Fruit fly (Drosophila melanogaster): ENCODE data around the gene eIF2beta.

eIF2beta gene

dm6 chr3L:12514762-12515215 lies 11.7 kb downstream of the eIF2beta start, which contains the start of the genes sti and tral (continued):
- TF ChIP-seq CG8290 (GFP tag; optimal IDR thresholded peaks at IDR 0.05) (peak; percentile 84), CG8290 (tag; optimal IDR thresholded peaks at IDR 0.05) (peak; percentile 54 to 75), CG5245 (GFP tag; optimal IDR thresholded peaks at IDR 0.05) (peak; percentile 86), gcm (GFP tag; optimal IDR thresholded peaks at IDR 0.05) (peak; percentile 71), CG7745 (tag; optimal IDR thresholded peaks at IDR 0.05) (no peak), NC2β (GFP tag; optimal IDR thresholded peaks at IDR 0.05) (peak; percentile 94), bigmax (GFP tag; optimal IDR thresholded peaks at IDR 0.05) (no peak), slou (GFP tag; optimal IDR thresholded peaks at IDR 0.05) (peak; percentile 87), vvl (GFP tag; IDR thresholded peaks at IDR 0.05) (peak; percentile 92), CG18599 (GFP tag; optimal IDR thresholded peaks at IDR 0.05) (peak; percentile 93), CG3847 (GFP tag; IDR thresholded peaks at IDR 0.05) (peak; percentile 91), Dbx (GFP tag; IDR thresholded peaks at IDR 0.05) (peak; percentile 91), Optix (GFP tag; IDR thresholded peaks at IDR 0.05) (peak; percentile 83; the same call in 2 of the 3 replicates), fd96Cb (tag; optimal IDR thresholded peaks at IDR 0.05) (peak; percentile 74), CG13775 (GFP tag; optimal IDR thresholded peaks at IDR 0.05) (peak; percentile 92), PHDP (tag; optimal IDR thresholded peaks at IDR 0.05) (peak; percentile 84), HmgD (GFP tag; optimal IDR thresholded peaks at IDR 0.05) (peak; percentile 93), phol (tag; optimal IDR thresholded peaks at IDR 0.05) (peak; percentile 88), CG31224 (GFP tag; IDR thresholded peaks at IDR 0.05) (peak; percentile 83), repo (GFP tag; optimal IDR thresholded peaks at IDR 0.05) (peak; percentile 86), Gsc (GFP tag; IDR thresholded peaks at IDR 0.05) (peak; percentile 48), al (GFP tag; IDR thresholded peaks at IDR 0.05) (peak; percentile 81), eyg (GFP tag; optimal IDR thresholded peaks at IDR 0.05) (peak; percentile 87), CG10147 (GFP tag; optimal IDR thresholded peaks at IDR 0.05) (peak; percentile 82), Sry-β (GFP tag; optimal IDR thresholded peaks at IDR 0.05) (peak; percentile 0), CG10959 (GFP tag; IDR thresholded peaks at IDR 0.05) (peak; percentile 72), tup (GFP tag; optimal IDR thresholded peaks at IDR 0.05) (peak; percentile 91), CG4404 (GFP tag; IDR thresholded peaks at IDR 0.05) (peak; percentile 82), CG9797 (GFP tag; optimal IDR thresholded peaks at IDR 0.05) (peak; percentile 62), CG2202 (tag; optimal IDR thresholded peaks at IDR 0.05) (peak; percentile 72), CG6683 (GFP tag; optimal IDR thresholded peaks at IDR 0.05) (peak; percentile 64), Dip3 (GFP tag; optimal IDR thresholded peaks at IDR 0.05) (peak; percentile 95), vfl (GFP tag; optimal IDR thresholded peaks at IDR 0.05) (peak; percentile 93), CG31365 (tag; optimal IDR thresholded peaks at IDR 0.05) (peak; percentile 58), zfh2 (GFP tag; optimal IDR thresholded peaks at IDR 0.05) (peak; percentile 96), hb (GFP tag; IDR thresholded peaks at IDR 0.05; ENCODE audit: partially characterized antibody) (no peak), Bdp1 (GFP tag; optimal IDR thresholded peaks at IDR 0.05) (peak; percentile 84), CG18619 (GFP tag; optimal IDR thresholded peaks at IDR 0.05) (peak; percentile 84), MBD-R2 (GFP tag; IDR thresholded peaks at IDR 0.05) (peak; percentile 91), CG8281 (tag; optimal IDR thresholded peaks at IDR 0.05) (peak; percentile 48), CG12769 (tag; optimal IDR thresholded peaks at IDR 0.05) (peak; percentile 87), CG12104 (GFP tag; optimal IDR thresholded peaks at IDR 0.05) (peak; percentile 80), Dip2 (GFP tag; IDR thresholded peaks at IDR 0.05) (no peak), mam (GFP tag; optimal IDR thresholded peaks at IDR 0.05) (peak; percentile 97), Hand (GFP tag; optimal IDR thresholded peaks at IDR 0.05) (peak; percentile 56), D19A (tag; optimal IDR thresholded peaks at IDR 0.05) (peak; percentile 47), Camta (GFP tag; optimal IDR thresholded peaks at IDR 0.05) (peak; percentile 91), her (GFP tag; optimal IDR thresholded peaks at IDR 0.05) (peak; percentile 87), Lhr (GFP tag; optimal IDR thresholded peaks at IDR 0.05) (peak; percentile 79), CG15011 (GFP tag; optimal IDR thresholded peaks at IDR 0.05) (peak; percentile 70), nmo (GFP tag; optimal IDR thresholded peaks at IDR 0.05) (peak; percentile 88)
